Fruit fly (Drosophila melanogaster) ovary, adult (tissue): ENCODE measurements around the gene CG5787.

Experiments
- CG17801 ChIP-seq: fragments of 200-800 bp; optimal IDR thresholded peaks from 2 replicates; lab custom pipeline; 2019; ENCODE audit warnings: missing biosample characterization, mild to moderate bottlenecking, missing genetic modification characterization, moderate library complexity; ENCODE audit not compliant: partially characterized antibody

The CG5787 gene

dm6 chr2L:12701498-12701897 lies 11.3 kb downstream of the CG5787 start:
- no peak for TF ChIP-seq CG17801

- TF ChIP-seq CG17801, result peak; percentile 49
These were observed 12.3 kb downstream of the CG5787 start, which contains the start of gene CG17036 for dm6 chr2L:12700381-12700963. Gene CG17036, minus strand, starts transcription at chr2L:12700746.

- TF ChIP-seq CG17801, result no peak
These were observed 15.5 kb downstream of the CG5787 start, which contains the start of gene CG5781 for dm6 chr2L:12697223-12697622. Gene CG5781, minus strand, starts transcription at chr2L:12697323.

- no peak for TF ChIP-seq CG17801
These were observed 17.8 kb downstream of the CG5787 start, which contains the start of the genes IFT43 and PICK1 for dm6 chr2L:12694823-12695420. Gene IFT43, minus strand, starts transcription at chr2L:12694988. Gene PICK1, plus strand, starts transcription at chr2L:12695033.

- no peak for TF ChIP-seq CG17801
These were observed 20.2 kb downstream of the CG5787 start, which contains the start of the genes CCT4 and CG6153 for dm6 chr2L:12692343-12693079. Gene CCT4, minus strand, starts transcription at chr2L:12692934. Gene CG6153, plus strand, starts transcription at chr2L:12692993.

dm6 chr2L:12689281-12689765 lies 23.4 kb downstream of the CG5787 start:
- no peak for TF ChIP-seq CG17801

dm6 chr2L:12686811-12687210 lies 25.9 kb downstream of the CG5787 start:
- TF ChIP-seq CG17801, result no peak

dm6 chr2L:12681603-12682368 lies 31.0 kb downstream of the CG5787 start:
- TF ChIP-seq CG17801, result no peak

dm6 chr2L:12679310-12679709 lies 33.4 kb downstream of the CG5787 start:
- no peak for TF ChIP-seq CG17801

- no peak for TF ChIP-seq CG17801
These were observed 34.5 kb downstream of the CG5787 start for dm6 chr2L:12678286-12678685.

- no peak for TF ChIP-seq CG17801
These were observed 38.4 kb downstream of the CG5787 start for dm6 chr2L:12674365-12674764.

dm6 chr2L:12672296-12672695 lies 40.5 kb downstream of the CG5787 start:
- TF ChIP-seq CG17801, result no peak

- TF ChIP-seq CG17801, result no peak
These were observed 43.1 kb downstream of the CG5787 start, which contains the start of gene Nepl7 for dm6 chr2L:12669614-12670013. Gene Nepl7, minus strand, starts transcription at chr2L:12669714.

- TF ChIP-seq CG17801, result no peak
These were observed 46.7 kb downstream of the CG5787 start for dm6 chr2L:12666002-12666576.
